Worm (Caenorhabditis elegans) whole organism, L4/young adult: ENCODE results near the gene T15B12.1.

Source experiments
- W03F9.2 ChIP-seq: fragments of 150-350 bp; optimal IDR thresholded peaks from 2 replicates; lab custom pipeline; 2014; ENCODE audit warnings: missing biosample characterization, missing genetic modification characterization
- him-1 ChIP-seq: sonication (generic microtip); optimal IDR thresholded peaks from 2 replicates; lab custom pipeline; 2016; ENCODE audit warnings: missing genotype, missing genetic modification reagents, missing genetic modification characterization, missing compliant biosample characterization

ce11 chrIII:5268486-5268885 lies 19.5 kb upstream of the T15B12.1 start:
- no peak for TF ChIP-seq W03F9.2 (tag; lab: Kevin White, UChicago)
- TF ChIP-seq him-1 (tag; lab: Kevin White, UChicago), result no peak
